Fruit fly (Drosophila melanogaster) whole organism, embryonic: Measurements from ENCODE around the gene COX5B.

Experiments
- ATbp ChIP-seq: fragments of 200-800 bp; sonication (Bioruptor generic); optimal IDR thresholded peaks from 2 replicates; lab custom pipeline; 2017; ENCODE audit warnings: missing biosample characterization, mild to moderate bottlenecking, missing genetic modification characterization, missing genetic modification reagents
- Asciz ChIP-seq: fragments of 200-800 bp; sonication (Bioruptor generic); optimal IDR thresholded peaks from 2 replicates; lab custom pipeline; 2017; ENCODE audit warnings: missing biosample characterization, mild to moderate bottlenecking, missing genetic modification characterization, missing genetic modification reagents
- BEAF-32 ChIP-seq: fragments of 200-800 bp; sonication (Bioruptor generic); optimal IDR thresholded peaks from 3 replicates; lab custom pipeline; 2017; ENCODE audit warnings: missing biosample characterization, missing genetic modification characterization, mild to moderate bottlenecking, moderate library complexity, missing genetic modification reagents
- Bdp1 ChIP-seq: fragments of 200-800 bp; sonication (Bioruptor generic); optimal IDR thresholded peaks from 3 replicates; lab custom pipeline; 2016; ENCODE audit warnings: missing biosample characterization, missing genetic modification characterization
- CG10979 ChIP-seq: fragments of 200-800 bp; sonication (Bioruptor generic); optimal IDR thresholded peaks from 2 replicates; lab custom pipeline; 2018; ENCODE audit warnings: missing biosample characterization, mild to moderate bottlenecking, missing genetic modification characterization, moderate library complexity
- CG11723 ChIP-seq: fragments of 200-800 bp; sonication (Bioruptor generic); optimal IDR thresholded peaks from 2 replicates; lab custom pipeline; 2017; ENCODE audit warnings: missing biosample characterization, mild to moderate bottlenecking, missing genetic modification characterization
- CG1233 ChIP-seq: fragments of 200-800 bp; sonication (Bioruptor generic); optimal IDR thresholded peaks from 4 replicates; lab custom pipeline; 2018; ENCODE audit warnings: missing biosample characterization, mild to moderate bottlenecking, missing genetic modification characterization
- CG12659 ChIP-seq: fragments of 200-800 bp; sonication (Bioruptor generic); optimal IDR thresholded peaks from 3 replicates; lab custom pipeline; 2017; ENCODE audit warnings: mild to moderate bottlenecking, missing biosample characterization, missing genetic modification reagents, missing genetic modification characterization
- CG12942 ChIP-seq: fragments of 200-800 bp; sonication (Bioruptor generic); optimal IDR thresholded peaks from 3 replicates; lab custom pipeline; 2016; ENCODE audit warnings: missing biosample characterization, missing genetic modification characterization
- CG18011 ChIP-seq: fragments of 200-800 bp; sonication (Bioruptor generic); optimal IDR thresholded peaks from 2 replicates; lab custom pipeline; 2017; ENCODE audit warnings: missing biosample characterization, missing genetic modification characterization, mild to moderate bottlenecking, moderate library complexity, missing genotype
- CG2678 ChIP-seq: fragments of 200-800 bp; sonication (Bioruptor generic); optimal IDR thresholded peaks from 3 replicates; lab custom pipeline; 2019; ENCODE audit warnings: missing biosample characterization, mild to moderate bottlenecking, missing genetic modification characterization, moderate library complexity
- CG30403 ChIP-seq: fragments of 200-800 bp; sonication (Bioruptor generic); optimal IDR thresholded peaks from 3 replicates; lab custom pipeline; 2016; ENCODE audit warnings: missing biosample characterization, missing genetic modification characterization
- CG30431 ChIP-seq: fragments of 200-800 bp; sonication (Bioruptor generic); optimal IDR thresholded peaks from 2 replicates; lab custom pipeline; 2017; ENCODE audit warnings: missing biosample characterization, missing genetic modification characterization
- CG6683 ChIP-seq: fragments of 200-800 bp; sonication (Bioruptor generic); optimal IDR thresholded peaks from 2 replicates; lab custom pipeline; 2017; ENCODE audit warnings: missing biosample characterization, mild to moderate bottlenecking, missing genetic modification characterization, missing genetic modification reagents
- CG7556 ChIP-seq: fragments of 200-800 bp; sonication (Bioruptor generic); optimal IDR thresholded peaks from 2 replicates; lab custom pipeline; 2017; ENCODE audit warnings: missing biosample characterization, mild to moderate bottlenecking, missing genetic modification characterization
- CG9727 ChIP-seq: fragments of 200-800 bp; sonication (Bioruptor generic); optimal IDR thresholded peaks from 3 replicates; lab custom pipeline; 2017; ENCODE audit warnings: missing biosample characterization, mild to moderate bottlenecking, missing genetic modification characterization
- CG9817 ChIP-seq: fragments of 200-800 bp; sonication (Bioruptor generic); optimal IDR thresholded peaks from 2 replicates; lab custom pipeline; 2018; ENCODE audit warnings: missing biosample characterization, mild to moderate bottlenecking, missing genetic modification characterization, moderate library complexity
- CG9932 ChIP-seq: fragments of 200-800 bp; sonication (Bioruptor generic); IDR thresholded peaks from 2 replicates; pipeline ENCODE4 v1.3.6; 2022; ENCODE audit warnings: missing biosample characterization, missing genetic modification characterization
- Camta ChIP-seq: fragments of 200-800 bp; sonication (Bioruptor generic); optimal IDR thresholded peaks from 2 replicates; lab custom pipeline; 2016; ENCODE audit warnings: missing biosample characterization, missing genetic modification characterization
- Dad ChIP-seq: fragments of 200-800 bp; sonication (Bioruptor generic); optimal IDR thresholded peaks from 3 replicates; lab custom pipeline; 2016; ENCODE audit warnings: missing biosample characterization, missing genetic modification characterization
- Dip2 ChIP-seq: fragments of 200-800 bp; sonication (Bioruptor generic); IDR thresholded peaks from 2 replicates; pipeline ENCODE4 v1.3.6; 2022; ENCODE audit warnings: missing biosample characterization, missing genetic modification characterization
- Gug ChIP-seq: fragments of 200-800 bp; sonication (Bioruptor generic); IDR thresholded peaks from 4 replicates; pipeline ENCODE4 v1.3.6; 2022; ENCODE audit warnings: missing biosample characterization, missing genetic modification characterization
- HmgZ ChIP-seq: fragments of 200-800 bp; sonication (Bioruptor generic); optimal IDR thresholded peaks from 2 replicates; lab custom pipeline; 2018; ENCODE audit warnings: missing biosample characterization, mild to moderate bottlenecking, missing genetic modification characterization
- Nf-YB ChIP-seq: fragments of 200-800 bp; sonication (Bioruptor generic); optimal IDR thresholded peaks from 3 replicates; lab custom pipeline; 2019; ENCODE audit warnings: missing biosample characterization, mild to moderate bottlenecking, missing genetic modification characterization, moderate library complexity
- Nf-YC ChIP-seq: fragments of 200-800 bp; optimal IDR thresholded peaks from 3 replicates; lab custom pipeline; 2019; ENCODE audit warnings: missing biosample characterization, mild to moderate bottlenecking, missing genetic modification characterization, moderate library complexity
- Ptx1 ChIP-seq: fragments of 200-800 bp; sonication (Bioruptor generic); IDR thresholded peaks from 2 replicates; pipeline ENCODE4 v1.3.6; 2022; ENCODE audit warnings: missing biosample characterization, missing genetic modification characterization
- Ravus ChIP-seq: fragments of 200-800 bp; sonication (Bioruptor generic); IDR thresholded peaks from 2 replicates; pipeline ENCODE4 v1.3.6; 2022; ENCODE audit warnings: missing biosample characterization, missing genetic modification characterization
- Scr ChIP-seq: fragments of 200-800 bp; sonication (Bioruptor generic); IDR thresholded peaks from 2 replicates; pipeline ENCODE4 v1.3.6; 2022; ENCODE audit warnings: missing biosample characterization, missing genetic modification characterization; ENCODE audit not compliant: partially characterized antibody
- Six4 ChIP-seq: fragments of 200-800 bp; sonication (Bioruptor generic); optimal IDR thresholded peaks from 2 replicates; lab custom pipeline; 2016; ENCODE audit warnings: missing biosample characterization, missing genetic modification characterization
- Vsx1 ChIP-seq: fragments of 200-800 bp; sonication (Bioruptor generic); optimal IDR thresholded peaks from 2 replicates; lab custom pipeline; 2017; ENCODE audit warnings: missing biosample characterization, mild to moderate bottlenecking, missing genetic modification characterization, missing genetic modification reagents
- YL-1 ChIP-seq: fragments of 200-800 bp; sonication (Bioruptor generic); optimal IDR thresholded peaks from 3 replicates; lab custom pipeline; 2017; ENCODE audit warnings: missing biosample characterization, mild to moderate bottlenecking, missing genetic modification characterization
- az2 ChIP-seq: fragments of 200-800 bp; sonication (Bioruptor generic); optimal IDR thresholded peaks from 3 replicates; lab custom pipeline; 2016; ENCODE audit warnings: missing biosample characterization, missing genetic modification characterization
- cad ChIP-seq: fragments of >200 bp; optimal IDR thresholded peaks from 2 replicates; lab custom pipeline; 2017; ENCODE audit warnings: missing biosample characterization, missing genetic modification characterization
- chif ChIP-seq, 2 experiments: fragments of 200-800 bp; sonication (Bioruptor generic); optimal IDR thresholded peaks; 3 replicates each; lab custom pipeline; 2016; ENCODE audit warnings: missing biosample characterization in 2 of 2, missing genetic modification characterization in 2 of 2
- cwo ChIP-seq: fragments of 200-800 bp; sonication (Bioruptor generic); optimal IDR thresholded peaks from 3 replicates; lab custom pipeline; 2017; ENCODE audit warnings: missing biosample characterization, missing genetic modification characterization, mild to moderate bottlenecking, moderate library complexity, missing genetic modification reagents
- dmrt11E ChIP-seq: fragments of 200-800 bp; sonication (Bioruptor generic); optimal IDR thresholded peaks from 3 replicates; lab custom pipeline; 2018; ENCODE audit warnings: missing biosample characterization, mild to moderate bottlenecking, missing genetic modification characterization, moderate library complexity
- ewg ChIP-seq: fragments of 200-800 bp; sonication (Bioruptor generic); optimal IDR thresholded peaks from 3 replicates; lab custom pipeline; 2017; ENCODE audit warnings: mild to moderate bottlenecking, missing biosample characterization, missing genetic modification reagents, missing genetic modification characterization
- gcm ChIP-seq: fragments of 200-800 bp; sonication (Bioruptor generic); optimal IDR thresholded peaks from 2 replicates; lab custom pipeline; 2019; ENCODE audit warnings: missing biosample characterization, mild to moderate bottlenecking, missing genetic modification characterization, moderate library complexity
- gem ChIP-seq: fragments of 200-800 bp; sonication (Bioruptor generic); optimal IDR thresholded peaks from 2 replicates; lab custom pipeline; 2019; ENCODE audit warnings: missing biosample characterization, mild to moderate bottlenecking, missing genetic modification characterization, moderate library complexity
- insv ChIP-seq, 2 experiments: fragments of 200-800 bp; sonication (Bioruptor generic); optimal IDR thresholded peaks; 3 replicates each; lab custom pipeline; 2016 to 2018; ENCODE audit warnings: missing biosample characterization in 2 of 2, missing genetic modification characterization in 2 of 2
- lmd ChIP-seq: fragments of 200-800 bp; sonication (Bioruptor generic); IDR thresholded peaks from 2 replicates; pipeline ENCODE4 v1.3.6; 2022; ENCODE audit warnings: missing biosample characterization, missing genetic modification characterization
- lov ChIP-seq, 2 experiments: fragments of 200-800 bp in 1 of 2; fragments of >200 bp in 1 of 2; sonication (Bioruptor generic) in 1 of 2; IDR thresholded peaks in 1 of 2; optimal IDR thresholded peaks in 1 of 2; 2 replicates in 1 of 2; 3 replicates in 1 of 2; pipeline versions ENCODE4 v1.3.6 to Lab custom; 2017 to 2022; ENCODE audit warnings: missing biosample characterization in 1 of 2, missing genetic modification characterization in 1 of 2
- nom ChIP-seq: fragments of 200-800 bp; sonication (Bioruptor generic); optimal IDR thresholded peaks from 2 replicates; lab custom pipeline; 2017; ENCODE audit warnings: missing biosample characterization, missing genetic modification characterization, mild to moderate bottlenecking, moderate library complexity, missing genetic modification reagents
- pnt ChIP-seq: fragments of 200-800 bp; sonication (Bioruptor generic); optimal IDR thresholded peaks from 3 replicates; lab custom pipeline; 2016; ENCODE audit warnings: missing biosample characterization, missing genetic modification characterization
- sc ChIP-seq, 3 experiments: fragments of >200 bp in 2 of 3; fragments of 200-800 bp in 1 of 3; sonication (Bioruptor generic) in 1 of 3; optimal IDR thresholded peaks; 2 replicates in 2 of 3; 3 replicates in 1 of 3; lab custom pipeline; 2017; ENCODE audit warnings: mild to moderate bottlenecking in 1 of 3, missing biosample characterization in 1 of 3, missing genetic modification characterization in 1 of 3, missing genetic modification reagents in 1 of 3
- slbo ChIP-seq: fragments of 200-800 bp; sonication (Bioruptor generic); IDR thresholded peaks from 2 replicates; pipeline ENCODE4 v1.3.6; 2022; ENCODE audit warnings: missing biosample characterization, missing genetic modification characterization
- trem ChIP-seq: fragments of 200-800 bp; optimal IDR thresholded peaks from 3 replicates; lab custom pipeline; 2019; ENCODE audit warnings: missing biosample characterization, mild to moderate bottlenecking, missing genetic modification characterization, moderate library complexity
- vnd ChIP-seq: fragments of 200-800 bp; sonication (Bioruptor generic); IDR thresholded peaks from 3 replicates; pipeline ENCODE4 v1.3.6; 2022; ENCODE audit warnings: missing biosample characterization, missing genetic modification characterization; ENCODE audit not compliant: partially characterized antibody

COX5B gene

DNA sequence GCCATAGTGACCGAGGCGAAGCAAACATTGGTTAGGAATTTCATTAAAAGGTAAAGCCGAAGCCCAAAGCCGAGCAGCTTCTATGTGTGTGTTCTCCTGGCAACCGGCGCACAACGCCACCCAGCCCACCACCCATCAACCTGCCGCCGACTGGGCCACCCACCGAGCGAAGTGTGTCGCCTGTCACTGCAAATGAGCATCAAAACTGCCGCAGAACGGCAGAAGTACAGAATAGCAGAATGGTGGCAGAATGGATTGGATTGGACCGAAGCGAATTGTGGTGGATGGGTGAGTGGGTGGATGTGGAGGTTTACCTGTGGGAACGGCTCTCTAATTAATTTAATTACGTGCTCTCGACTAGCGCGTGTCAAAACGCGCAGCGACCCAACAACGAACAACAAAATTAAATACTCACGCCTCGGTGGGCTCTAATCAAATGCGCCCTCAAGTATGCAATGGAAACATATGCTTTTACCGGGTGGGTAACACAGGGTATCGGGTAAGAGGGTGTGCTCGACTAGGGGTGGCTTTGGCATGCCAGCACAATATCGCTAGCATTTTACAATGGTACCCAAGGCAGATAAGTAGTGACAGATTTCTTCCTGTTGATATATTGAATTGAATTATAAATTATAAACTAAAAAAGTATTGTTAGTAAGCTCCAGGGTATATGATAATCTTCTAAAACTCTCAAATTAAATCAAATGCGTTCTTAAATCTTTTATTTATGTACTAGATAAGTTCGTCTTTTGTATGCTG is 17.8 kb upstream of the COX5B start (continued):
- peak; percentile 54 for TF ChIP-seq dmrt11E (tag; lab: Kevin White, UChicago)
- peak; percentile 21 for TF ChIP-seq gcm
- peak; percentile 29; the same call in 1 of the 2 replicates for TF ChIP-seq Scr (GFP tag; lab: Robert Waterston, UW)
- TF ChIP-seq Nf-YC = peak; percentile 30
- TF ChIP-seq insv (GFP tag; optimal IDR thresholded peaks at IDR 0.05; lab: Kevin White, UChicago) = no peak
- no peak for TF ChIP-seq CG1233
- no peak for TF ChIP-seq gem (tag; lab: Kevin White, UChicago)
- TF ChIP-seq CG18011 = no peak
- no peak for TF ChIP-seq lov (optimal IDR thresholded peaks at IDR 0.05; lab: Kevin White, UChicago)
- no peak for TF ChIP-seq lov (GFP tag; IDR thresholded peaks at IDR 0.05; lab: Robert Waterston, UW)
- no peak for TF ChIP-seq Bdp1 (GFP tag; lab: Kevin White, UChicago)
- TF ChIP-seq az2 (GFP tag; lab: Kevin White, UChicago) = no peak
- TF ChIP-seq nom = no peak
- TF ChIP-seq Dip2 (GFP tag; lab: Robert Waterston, UW) = no peak
- TF ChIP-seq YL-1 (GFP tag; lab: Kevin White, UChicago) = no peak
- no peak for TF ChIP-seq slbo (GFP tag; lab: Robert Waterston, UW)
- TF ChIP-seq CG30431 (GFP tag; lab: Kevin White, UChicago) = no peak
- TF ChIP-seq vnd (GFP tag; lab: Robert Waterston, UW) = peak; percentile 49; the same call in 1 of the 3 replicates
- TF ChIP-seq CG7556 (GFP tag; lab: Kevin White, UChicago) = peak; percentile 39
- TF ChIP-seq Gug (GFP tag; lab: Robert Waterston, UW) = no peak
- no peak for TF ChIP-seq pnt (GFP tag; lab: Kevin White, UChicago)
- TF ChIP-seq CG9932 = no peak
- TF ChIP-seq chif (GFP tag; optimal IDR thresholded peaks at IDR 0.05; lab: Kevin White, UChicago) = no peak
- no peak for TF ChIP-seq Vsx1 (GFP tag; lab: Kevin White, UChicago)
- TF ChIP-seq Asciz = no peak
- TF ChIP-seq CG9727 (GFP tag; lab: Kevin White, UChicago) = peak; percentile 0
- TF ChIP-seq Six4 = no peak
- peak; percentile 59 for TF ChIP-seq Nf-YB (GFP tag; lab: Kevin White, UChicago)
- no peak for TF ChIP-seq ATbp
- TF ChIP-seq CG2678 (tag; lab: Kevin White, UChicago) = no peak
- TF ChIP-seq CG9817 = no peak
- no peak for TF ChIP-seq Ravus
- TF ChIP-seq CG12942 (GFP tag; lab: Kevin White, UChicago) = no peak
- TF ChIP-seq cad (GFP tag; lab: Kevin White, UChicago) = no peak
- peak; percentile 53 for TF ChIP-seq CG30403 (GFP tag; lab: Kevin White, UChicago)
- TF ChIP-seq trem (tag; lab: Kevin White, UChicago) = no peak
- TF ChIP-seq Dad (GFP tag; lab: Kevin White, UChicago) = no peak
- no peak for TF ChIP-seq cwo (GFP tag; lab: Kevin White, UChicago)
- peak; percentile 43 for TF ChIP-seq CG10979 (tag; lab: Kevin White, UChicago)
- peak; percentile 2 for TF ChIP-seq ewg (GFP tag; lab: Kevin White, UChicago)
- no peak for TF ChIP-seq lmd (GFP tag; lab: Robert Waterston, UW)
- no peak for TF ChIP-seq BEAF-32
- no peak for TF ChIP-seq CG6683 (GFP tag; lab: Kevin White, UChicago)
- TF ChIP-seq sc (optimal IDR thresholded peaks at IDR 0.05; lab: Kevin White, UChicago) = no peak
- TF ChIP-seq sc (GFP tag; optimal IDR thresholded peaks at IDR 0.05; lab: Kevin White, UChicago) = peak; percentile 52
- no peak for TF ChIP-seq CG12659 (GFP tag; lab: Kevin White, UChicago)
- no peak for TF ChIP-seq CG11723 (GFP tag; lab: Kevin White, UChicago)
- TF ChIP-seq Ptx1 (GFP tag; lab: Robert Waterston, UW) = no peak
- no peak for TF ChIP-seq HmgZ (tag; lab: Kevin White, UChicago)
- TF ChIP-seq Camta (GFP tag; lab: Kevin White, UChicago) = no peak
